Fruit fly (Drosophila melanogaster) whole organism, pupa: ENCODE results near the gene mRRF1.

Experiments used
- CG10348 ChIP-seq: fragments of 200-800 bp; sonication (Bioruptor generic); IDR thresholded peaks from 2 replicates; pipeline ENCODE4 v1.3.6; 2022; ENCODE audit warnings: missing biosample characterization, missing genetic modification characterization
- CG12605 ChIP-seq: fragments of 200-800 bp; sonication (Bioruptor generic); IDR thresholded peaks from 2 replicates; pipeline ENCODE4 v1.3.6; 2022; ENCODE audit warnings: missing biosample characterization, missing genetic modification characterization
- CG13204 ChIP-seq: fragments of 200-800 bp; sonication (Bioruptor generic); optimal IDR thresholded peaks from 2 replicates; lab custom pipeline; 2018; ENCODE audit warnings: missing biosample characterization, mild to moderate bottlenecking, missing genetic modification characterization, moderate library complexity
- Pif1A ChIP-seq: fragments of 200-800 bp; sonication (Bioruptor generic); optimal IDR thresholded peaks from 3 replicates; lab custom pipeline; 2016; ENCODE audit warnings: missing biosample characterization, missing genetic modification characterization
- Snoo ChIP-seq: fragments of 200-800 bp; sonication (Bioruptor generic); optimal IDR thresholded peaks from 3 replicates; lab custom pipeline; 2017; ENCODE audit warnings: missing biosample characterization, mild to moderate bottlenecking, missing genetic modification characterization, inconsistent platforms
- fd96Ca ChIP-seq: fragments of 200-800 bp; sonication (Bioruptor generic); IDR thresholded peaks from 3 replicates; pipeline ENCODE4 v1.3.6; 2022; ENCODE audit warnings: missing biosample characterization, missing genetic modification characterization
- gl ChIP-seq: fragments of 200-800 bp; sonication (Bioruptor generic); optimal IDR thresholded peaks from 2 replicates; lab custom pipeline; 2018; ENCODE audit warnings: missing biosample characterization, mild to moderate bottlenecking, missing genetic modification characterization
- rn ChIP-seq: fragments of 200-800 bp; sonication (Bioruptor generic); IDR thresholded peaks from 2 replicates; pipeline ENCODE4 v1.3.6; 2022; ENCODE audit warnings: missing biosample characterization, missing genetic modification characterization

- TF ChIP-seq CG13204 (no peak), rn (GFP tag; lab: Robert Waterston, UW) (no peak), CG10348 (no peak), fd96Ca (no peak), CG12605 (no peak), Pif1A (GFP tag; lab: Kevin White, UChicago) (no peak), gl (tag; lab: Kevin White, UChicago) (no peak), Snoo (tag; lab: Kevin White, UChicago) (no peak)
Observed at dm6 chr3L:9384445-9385079, 20.4 kb downstream of the mRRF1 start.
